Fruit fly (Drosophila melanogaster): ENCODE results near the gene CG11398.
A peak's percentile ranks its signal among the peaks of the same experiment; 100 is the strongest.

Gene CG11398

DNA sequence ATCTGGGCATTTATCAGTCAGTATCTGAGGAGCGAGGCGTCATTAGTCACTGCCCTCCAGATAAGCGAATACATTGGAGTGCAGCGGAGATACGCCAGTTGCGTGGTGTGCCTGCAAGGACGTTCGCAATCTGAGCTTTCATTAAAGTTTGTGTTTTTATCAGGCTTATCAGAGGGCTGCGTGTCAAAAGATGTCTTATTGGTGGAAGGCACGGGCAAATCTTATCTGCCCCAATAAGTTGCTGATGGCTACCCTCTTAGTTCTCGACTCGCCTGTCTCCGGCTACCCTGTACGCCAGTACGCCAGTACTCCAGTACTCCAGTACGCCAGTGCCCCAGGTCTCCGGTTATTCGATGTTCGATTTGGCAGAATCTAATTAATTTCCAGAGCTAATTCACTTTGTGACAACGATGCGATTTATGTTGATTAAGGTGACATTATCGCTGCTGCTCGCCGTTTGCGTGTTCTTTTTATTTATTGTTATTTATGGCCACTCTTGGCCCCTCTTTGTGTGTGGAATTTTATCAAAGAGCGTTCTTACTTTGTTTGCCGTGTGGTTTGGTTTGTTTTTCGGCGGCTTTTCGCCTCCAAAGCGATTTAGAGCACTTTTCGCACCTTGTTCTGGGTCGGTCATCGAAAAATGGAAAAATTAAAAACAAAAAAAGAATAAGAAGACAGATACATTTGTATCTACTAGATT, 41.9 kb upstream of the CG11398 start (continued):
- no peak for TF ChIP-seq Atf3 (GFP tag; optimal IDR thresholded peaks at IDR 0.05)
- peak; percentile 57; the same call in 1 of the 2 replicates for TF ChIP-seq GATAe (GFP tag; conservative IDR thresholded peaks at IDR 0.05)
- no peak for TF ChIP-seq eyg (GFP tag; optimal IDR thresholded peaks at IDR 0.05)
- TF ChIP-seq exex (tag; optimal IDR thresholded peaks at IDR 0.05), result peak; percentile 91
- TF ChIP-seq stc (GFP tag; IDR thresholded peaks at IDR 0.05), result no peak
- TF ChIP-seq D19B (GFP tag; optimal IDR thresholded peaks at IDR 0.05), result peak; percentile 19
- TF ChIP-seq Sin3A (optimal IDR thresholded peaks at IDR 0.05), result no peak
- no peak for TF ChIP-seq CG3065 (GFP tag; optimal IDR thresholded peaks at IDR 0.05)
- no peak for TF ChIP-seq CG10431 (GFP tag; optimal IDR thresholded peaks at IDR 0.05)
- TF ChIP-seq Dbx (GFP tag; IDR thresholded peaks at IDR 0.05), result 0 out of 3 replicates have a peak, but pooled peaks have one; percentile 12
- TF ChIP-seq CG6813 (GFP tag; optimal IDR thresholded peaks at IDR 0.05), result no peak
- no peak for TF ChIP-seq org-1 (GFP tag; optimal IDR thresholded peaks at IDR 0.05)
- peak; percentile 12 for TF ChIP-seq Med (GFP tag)
- TF ChIP-seq CG10147 (GFP tag; optimal IDR thresholded peaks at IDR 0.05), result no peak

- 0 out of 3 replicates have a peak, but pooled peaks have one; percentile 15 for TF ChIP-seq dysf (GFP tag; IDR thresholded peaks at IDR 0.05)
- peak; percentile 21 for TF ChIP-seq CG18599 (GFP tag; optimal IDR thresholded peaks at IDR 0.05)
- no peak for TF ChIP-seq Dek (tag; optimal IDR thresholded peaks at IDR 0.05)
- no peak for TF ChIP-seq E2f2 (GFP tag; IDR thresholded peaks at IDR 0.05)
- no peak for TF ChIP-seq CG8290 (GFP tag; optimal IDR thresholded peaks at IDR 0.05)
- TF ChIP-seq CG8290 (tag; optimal IDR thresholded peaks at IDR 0.05), result peak in 1 of 2 experiments; percentile 12
- TF ChIP-seq lmd (GFP tag; IDR thresholded peaks at IDR 0.05), result peak; percentile 35; the same call in 1 of the 2 replicates
- no peak for TF ChIP-seq pb (GFP tag; optimal IDR thresholded peaks at IDR 0.05)
- no peak for TF ChIP-seq CG17186 (GFP tag; optimal IDR thresholded peaks at IDR 0.05)
- TF ChIP-seq CG32772 (GFP tag; IDR thresholded peaks at IDR 0.05), result no peak
- TF ChIP-seq sqz (GFP tag; optimal IDR thresholded peaks at IDR 0.05), result no peak
- TF ChIP-seq phol (tag; optimal IDR thresholded peaks at IDR 0.05), result peak; percentile 30
- TF ChIP-seq CG11504 (tag; optimal IDR thresholded peaks at IDR 0.05), result peak; percentile 45
- no peak for TF ChIP-seq fru (optimal IDR thresholded peaks at IDR 0.05)
- TF ChIP-seq ind (GFP tag; optimal IDR thresholded peaks at IDR 0.05), result peak; percentile 15
- TF ChIP-seq CG43689 (GFP tag; IDR thresholded peaks at IDR 0.05), result no peak
- TF ChIP-seq CG9437 (GFP tag; optimal IDR thresholded peaks at IDR 0.05), result no peak
- peak; percentile 50 for TF ChIP-seq sens (GFP tag)
- no peak for TF ChIP-seq ase (GFP tag; IDR thresholded peaks at IDR 0.05)
- TF ChIP-seq ash1 (GFP tag; optimal IDR thresholded peaks at IDR 0.05), result no peak
- TF ChIP-seq CG4282 (GFP tag; optimal IDR thresholded peaks at IDR 0.05), result no peak
- peak; percentile 44 for TF ChIP-seq CG2678 (tag; optimal IDR thresholded peaks at IDR 0.05)
- TF ChIP-seq CG12769 (tag; optimal IDR thresholded peaks at IDR 0.05), result peak; percentile 2
- TF ChIP-seq Nf-YB (GFP tag; optimal IDR thresholded peaks at IDR 0.05), result no peak
- no peak for TF ChIP-seq CG3838 (GFP tag; optimal IDR thresholded peaks at IDR 0.05)
- peak in 1 of 2 experiments; percentile 43 for TF ChIP-seq Hr51 (GFP tag; optimal IDR thresholded peaks at IDR 0.05)
- no peak for TF ChIP-seq nerfin-1 (tag; optimal IDR thresholded peaks at IDR 0.05)
- TF ChIP-seq ara (GFP tag; IDR thresholded peaks at IDR 0.05), result no peak
- TF ChIP-seq CG8924 (tag; optimal IDR thresholded peaks at IDR 0.05), result peak; percentile 2
- peak; percentile 35 for TF ChIP-seq Sox102F (GFP tag; optimal IDR thresholded peaks at IDR 0.05)
- no peak for TF ChIP-seq CG7987 (GFP tag; optimal IDR thresholded peaks at IDR 0.05)
- peak; percentile 23 for TF ChIP-seq CG2120 (GFP tag; optimal IDR thresholded peaks at IDR 0.05)
- no peak for TF ChIP-seq prd (optimal IDR thresholded peaks at IDR 0.05)
- TF ChIP-seq prd (GFP tag; IDR thresholded peaks at IDR 0.05), result 0 out of 3 replicates have a peak, but pooled peaks have one; percentile 4
- no peak for TF ChIP-seq Hr78 (GFP tag; optimal IDR thresholded peaks at IDR 0.05)
- no peak for TF ChIP-seq sob (GFP tag; IDR thresholded peaks at IDR 0.05)
- TF ChIP-seq grau (tag; optimal IDR thresholded peaks at IDR 0.05), result peak; percentile 29
Measured at dm6 chrX:1256131-1256530, 41.2 kb upstream of the CG11398 start.

Data from whole organism, embryonic.